Worm (Caenorhabditis elegans) whole organism, L4/young adult: Measurements from ENCODE around the gene T09A12.8.

Source experiments
- W03F9.2 ChIP-seq: fragments of 150-350 bp; optimal IDR thresholded peaks from 2 replicates; lab custom pipeline; 2014; ENCODE audit warnings: missing biosample characterization, missing genetic modification characterization
- dao-5 ChIP-seq: sonication (generic microtip); optimal IDR thresholded peaks from 2 replicates; lab custom pipeline; 2016; ENCODE audit warnings: missing genotype, missing genetic modification characterization, moderate library complexity, missing compliant biosample characterization
- him-1 ChIP-seq: sonication (generic microtip); optimal IDR thresholded peaks from 2 replicates; lab custom pipeline; 2016; ENCODE audit warnings: missing genotype, missing genetic modification reagents, missing genetic modification characterization, missing compliant biosample characterization

T09A12.8 gene

DNA sequence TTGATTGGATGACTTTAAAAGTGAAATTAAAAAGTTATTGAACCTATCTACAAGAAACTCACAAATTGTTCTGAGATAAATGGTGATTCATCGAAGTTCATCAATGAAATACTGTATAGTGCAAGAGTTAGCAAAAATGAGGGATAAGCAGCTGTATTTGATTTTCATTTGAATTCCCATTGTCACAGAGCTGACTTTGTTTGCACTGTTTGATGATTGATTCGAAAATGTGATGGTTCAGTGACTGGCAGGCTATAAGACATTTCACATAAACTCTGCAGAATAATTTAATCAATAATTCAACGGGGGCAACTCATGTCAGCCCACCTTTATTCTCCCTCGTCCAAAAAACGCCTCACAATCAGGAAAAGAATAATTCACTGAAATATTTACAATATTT lies at the start of gene T09A12.8:
TSS of gene T09A12.8 (minus strand) at position 101 of the 400 bp plus-strand sequence.
- no peak for TF ChIP-seq dao-5 (tag; lab: Kevin White, UChicago)
- TF ChIP-seq him-1 (tag; lab: Kevin White, UChicago): no peak
- TF ChIP-seq W03F9.2 (tag; lab: Kevin White, UChicago): no peak

ce11 chrIV:8291232-8291631 lies 47.7 kb upstream of the T09A12.8 start, which contains the start of gene K07H8.2:
Gene K07H8.2 (plus strand): TSS chrIV:8291532.
- TF ChIP-seq him-1 (tag; lab: Kevin White, UChicago): no peak
- TF ChIP-seq dao-5 (tag; lab: Kevin White, UChicago): no peak
- no peak for TF ChIP-seq W03F9.2 (tag; lab: Kevin White, UChicago)

DNA sequence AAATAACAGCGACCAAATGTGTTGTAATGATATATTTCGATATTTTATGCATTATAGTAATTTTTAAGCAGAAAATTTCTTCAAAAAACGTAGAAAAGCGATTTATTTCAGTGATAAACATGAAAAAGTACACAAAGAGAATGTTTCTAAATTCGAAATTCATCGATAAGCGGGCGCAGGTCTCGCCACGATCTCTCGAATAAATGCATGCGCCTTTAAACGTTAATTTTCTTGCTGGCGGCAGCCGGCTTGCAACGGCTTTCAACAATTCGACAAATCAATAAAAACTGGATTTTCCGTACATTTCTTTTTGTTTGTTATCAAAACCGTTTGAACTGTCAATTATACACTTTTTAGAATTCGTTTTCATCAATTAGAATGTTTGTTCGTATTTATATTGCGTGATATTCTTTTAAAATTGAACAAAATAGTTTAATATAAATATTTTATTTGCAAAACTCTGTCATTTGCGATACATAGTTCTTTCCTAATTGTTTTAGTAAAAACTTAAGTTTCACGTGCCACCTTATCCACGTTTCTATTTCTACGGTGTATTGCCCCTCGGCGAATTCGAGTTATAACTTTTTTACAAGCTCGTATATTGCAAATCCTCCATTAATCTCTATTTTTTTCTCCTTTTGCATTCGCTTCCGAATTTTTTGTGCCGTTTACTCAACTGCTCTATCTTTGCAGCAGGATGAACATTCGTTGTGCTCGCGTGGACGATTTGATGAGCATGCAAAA lies 46.3 kb upstream of the T09A12.8 start, which contains the start of gene daf-31:
TSS of gene daf-31 (plus strand) at position 694 of the 744 bp plus-strand sequence.
- TF ChIP-seq W03F9.2 (tag; lab: Kevin White, UChicago) (peak; percentile 39), dao-5 (tag; lab: Kevin White, UChicago) (no peak)

DNA sequence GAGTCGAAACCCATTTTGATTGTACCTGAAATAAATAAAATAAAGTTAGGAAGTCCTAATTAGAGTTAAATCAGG lies 45.8 kb upstream of the T09A12.8 start, which contains the start of gene nucl-1:
TSS of gene nucl-1 (minus strand) at position 26 of the 75 bp plus-strand sequence.
- no peak for TF ChIP-seq W03F9.2 (tag; lab: Kevin White, UChicago)
- TF ChIP-seq him-1 (tag; lab: Kevin White, UChicago): no peak
- no peak for TF ChIP-seq dao-5 (tag; lab: Kevin White, UChicago)

DNA sequence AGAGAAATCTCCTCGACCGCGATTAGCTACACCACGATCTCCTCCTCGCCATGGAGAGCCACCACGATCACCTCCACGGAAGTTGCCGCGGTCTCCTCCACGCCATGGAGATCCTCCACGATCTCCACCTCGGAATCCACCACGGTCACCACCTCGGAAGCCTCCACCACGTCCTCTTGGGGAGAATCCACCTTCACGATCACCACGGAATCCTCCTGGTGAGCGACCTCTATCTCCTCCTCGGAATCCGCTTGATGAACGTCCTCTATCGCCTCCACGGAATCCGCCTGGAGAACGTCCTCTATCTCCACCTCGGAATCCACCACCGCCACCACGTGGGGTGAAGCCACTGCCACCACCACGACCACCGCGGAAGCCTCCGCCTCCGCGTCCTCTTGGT lies 45.6 kb upstream of the T09A12.8 start:
- TF ChIP-seq him-1 (tag; lab: Kevin White, UChicago) (no peak), W03F9.2 (tag; lab: Kevin White, UChicago) (no peak), dao-5 (tag; lab: Kevin White, UChicago) (no peak)

ce11 chrIV:8287287-8287686 lies 43.8 kb upstream of the T09A12.8 start:
- TF ChIP-seq W03F9.2 (tag; lab: Kevin White, UChicago): no peak
- no peak for TF ChIP-seq him-1 (tag; lab: Kevin White, UChicago)
- no peak for TF ChIP-seq dao-5 (tag; lab: Kevin White, UChicago)

- no peak for TF ChIP-seq him-1 (tag; lab: Kevin White, UChicago)
Observed at ce11 chrIV:8286352-8286751, 42.9 kb upstream of the T09A12.8 start, which contains the start of gene K07H8.9. Gene K07H8.9 (minus strand): TSS chrIV:8286476.

ce11 chrIV:8283214-8283613 lies 39.7 kb upstream of the T09A12.8 start:
- TF ChIP-seq W03F9.2 (tag; lab: Kevin White, UChicago) (no peak), him-1 (tag; lab: Kevin White, UChicago) (no peak), dao-5 (tag; lab: Kevin White, UChicago) (no peak)

DNA sequence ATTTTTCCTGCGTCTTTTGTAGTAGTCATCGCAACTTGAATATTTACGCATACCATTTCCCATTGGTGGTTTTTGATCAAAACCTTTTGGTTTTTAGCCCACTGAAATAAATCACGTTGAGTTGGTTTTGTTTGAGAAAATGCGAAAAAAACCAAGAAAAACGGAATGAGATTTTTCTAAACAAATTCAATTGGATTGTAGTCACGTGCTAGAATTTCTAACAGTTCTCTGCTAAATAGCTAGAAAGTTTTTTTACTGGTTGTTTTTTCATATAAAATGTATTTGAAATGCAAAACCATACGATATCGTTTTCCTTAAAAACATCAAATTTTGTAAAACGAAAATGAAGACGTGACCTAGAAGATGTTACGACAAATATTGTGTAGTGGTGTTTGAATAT lies 33.1 kb upstream of the T09A12.8 start, which contains the start of gene K07H8.12:
TSS of gene K07H8.12 (minus strand) at position 101 of the 400 bp plus-strand sequence.
- TF ChIP-seq W03F9.2 (tag; lab: Kevin White, UChicago) (no peak), dao-5 (tag; lab: Kevin White, UChicago) (no peak), him-1 (tag; lab: Kevin White, UChicago) (no peak)

DNA sequence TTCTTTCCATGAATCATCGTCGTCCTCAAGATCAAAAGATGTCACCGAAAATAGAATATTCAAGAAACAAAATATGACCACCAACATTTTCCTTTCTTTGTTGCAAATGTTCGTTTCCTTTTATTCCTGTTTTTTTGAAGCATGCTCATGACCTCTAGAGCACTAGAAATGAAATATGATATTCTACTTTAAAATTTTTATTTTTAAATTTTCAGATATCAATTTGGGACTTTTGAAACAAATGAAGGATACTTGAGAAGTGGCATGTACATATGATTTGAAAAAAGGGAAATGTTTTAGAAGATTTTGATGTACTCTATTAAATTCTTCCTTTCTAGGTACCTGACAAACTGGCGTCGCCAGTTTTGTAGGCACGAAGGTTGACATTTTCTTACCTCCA lies 31.7 kb upstream of the T09A12.8 start, which contains the start of gene K07H8.11:
TSS of gene K07H8.11 (minus strand) at position 101 of the 400 bp plus-strand sequence.
- TF ChIP-seq W03F9.2 (tag; lab: Kevin White, UChicago): no peak
- no peak for TF ChIP-seq dao-5 (tag; lab: Kevin White, UChicago)
- no peak for TF ChIP-seq him-1 (tag; lab: Kevin White, UChicago)

DNA sequence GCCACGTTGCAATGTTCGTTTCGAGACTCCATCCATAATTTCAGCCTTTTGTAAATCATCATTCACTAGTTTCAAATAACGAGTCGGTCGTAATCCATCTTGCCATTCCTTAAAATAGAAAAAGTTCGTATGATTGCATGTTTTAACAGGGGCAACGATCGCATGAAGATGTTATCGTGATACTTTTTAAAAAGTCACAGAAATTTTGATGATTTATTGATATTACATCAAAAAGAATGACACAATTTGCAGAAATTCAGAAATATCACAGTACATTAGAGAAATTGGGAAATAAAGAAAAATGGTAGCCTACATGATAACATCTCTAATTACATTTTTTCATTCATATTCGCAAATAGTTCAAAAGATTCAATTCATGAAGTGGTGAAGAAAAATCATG lies 29.8 kb upstream of the T09A12.8 start:
- TF ChIP-seq dao-5 (tag; lab: Kevin White, UChicago) (no peak), him-1 (tag; lab: Kevin White, UChicago) (no peak), W03F9.2 (tag; lab: Kevin White, UChicago) (no peak)

ce11 chrIV:8268024-8268423 lies 24.5 kb upstream of the T09A12.8 start, which contains the start of the genes K07H8.5 and K07H8.8:
Gene K07H8.5 (plus strand): TSS chrIV:8268324.
Gene K07H8.8 (minus strand): TSS chrIV:8268412.
- TF ChIP-seq W03F9.2 (tag; lab: Kevin White, UChicago) (no peak), dao-5 (tag; lab: Kevin White, UChicago) (no peak), him-1 (tag; lab: Kevin White, UChicago) (no peak)

DNA sequence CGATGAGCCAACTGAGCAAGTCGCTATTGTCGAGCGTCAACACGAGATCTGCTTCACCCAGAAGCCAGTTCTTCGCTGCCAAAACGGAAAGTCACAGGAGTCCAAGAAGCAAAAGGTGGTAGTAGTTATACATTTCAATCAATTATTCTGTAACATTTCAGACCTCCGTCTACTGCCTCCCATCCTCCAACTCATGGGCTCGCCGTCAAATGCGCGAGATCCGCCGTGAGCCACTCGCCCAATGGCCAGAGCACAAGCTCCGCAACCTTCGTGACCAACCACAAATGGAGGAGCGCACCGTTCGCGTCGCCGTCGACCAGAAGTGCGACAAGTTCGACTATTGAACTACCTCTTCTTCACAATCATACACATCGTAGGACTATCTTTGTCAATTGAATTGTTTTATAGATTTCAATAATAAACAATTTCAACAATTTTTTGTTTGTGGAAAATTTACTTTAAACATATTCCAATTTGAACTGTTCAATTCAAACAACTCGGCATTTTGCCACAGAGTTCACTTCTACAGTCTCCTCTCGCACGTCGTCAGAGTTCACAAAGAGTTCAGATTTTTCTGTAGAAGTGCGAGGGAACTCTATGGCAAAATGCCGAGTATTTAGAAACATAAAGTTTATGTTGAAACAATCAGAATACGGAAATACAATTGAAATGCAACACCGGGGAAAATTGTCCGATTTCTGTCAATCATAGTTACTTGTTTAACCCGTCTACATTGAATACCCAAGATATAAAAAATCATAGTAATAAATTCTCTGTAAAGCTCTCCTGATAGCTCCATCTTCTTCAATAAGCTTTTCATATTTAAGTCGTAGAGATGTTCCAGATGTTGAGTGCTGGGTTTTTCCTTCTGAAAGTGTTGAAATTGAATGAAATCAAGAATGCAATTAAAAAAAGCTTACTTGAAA lies 22.8 kb upstream of the T09A12.8 start:
- no peak for TF ChIP-seq dao-5 (tag; lab: Kevin White, UChicago)
- no peak for TF ChIP-seq him-1 (tag; lab: Kevin White, UChicago)
- TF ChIP-seq W03F9.2 (tag; lab: Kevin White, UChicago): no peak
